Fruit fly (Drosophila melanogaster): ENCODE measurements around the gene CG9630.
A peak's percentile ranks its signal among the peaks of the same experiment; 100 is the strongest.

CG9630 gene

dm6 chr3R:8284234-8284633, 14.5 kb upstream of the CG9630 start:
- no peak for TF ChIP-seq tj (GFP tag; optimal IDR thresholded peaks at IDR 0.05)
- TF ChIP-seq Hr96 (GFP tag; optimal IDR thresholded peaks at IDR 0.05), result no peak
- TF ChIP-seq CG14711 (tag; optimal IDR thresholded peaks at IDR 0.05), result no peak
- TF ChIP-seq kay (GFP tag; ENCODE audit: borderline replicate concordance), result no peak
- no peak for TF ChIP-seq CG12768 (GFP tag; optimal IDR thresholded peaks at IDR 0.05)
- TF ChIP-seq CG7101 (tag; optimal IDR thresholded peaks at IDR 0.05), result no peak
- TF ChIP-seq Crg-1 (GFP tag; optimal IDR thresholded peaks at IDR 0.05), result no peak
- no peak for TF ChIP-seq CG5204 (GFP tag; optimal IDR thresholded peaks at IDR 0.05)
- no peak for TF ChIP-seq CG7045 (GFP tag; optimal IDR thresholded peaks at IDR 0.05)

DNA sequence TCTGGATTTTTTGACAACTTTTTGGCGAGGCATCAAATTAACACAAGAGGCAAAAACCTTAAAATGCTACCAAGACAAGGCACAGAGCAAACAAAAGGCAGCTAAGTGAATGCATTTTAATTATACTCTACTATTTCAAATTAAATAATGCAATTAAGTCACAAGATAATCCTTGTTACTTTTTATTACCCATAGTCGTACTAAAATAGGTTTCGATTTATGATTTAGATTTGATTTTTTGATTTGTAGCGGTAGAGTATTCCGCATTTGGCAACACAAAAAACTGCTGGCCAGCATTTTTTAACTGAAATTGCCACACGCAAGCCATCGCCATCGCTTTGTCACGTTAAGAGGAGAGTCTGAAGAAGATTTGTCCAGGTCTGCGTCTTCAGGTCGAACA, 13.0 kb upstream of the CG9630 start:
- TF ChIP-seq Crg-1 (GFP tag; optimal IDR thresholded peaks at IDR 0.05) (no peak), CG1620 (GFP tag; optimal IDR thresholded peaks at IDR 0.05) (no peak), CG5204 (GFP tag; optimal IDR thresholded peaks at IDR 0.05) (no peak), bab1 (GFP tag; optimal IDR thresholded peaks at IDR 0.05) (no peak)

- TF ChIP-seq CG14711 (tag; optimal IDR thresholded peaks at IDR 0.05) (no peak), toe (GFP tag; optimal IDR thresholded peaks at IDR 0.05) (no peak), ovo (GFP tag; optimal IDR thresholded peaks at IDR 0.05) (no peak), bab1 (GFP tag; optimal IDR thresholded peaks at IDR 0.05) (no peak), CG5204 (GFP tag; optimal IDR thresholded peaks at IDR 0.05) (no peak), cnc (optimal IDR thresholded peaks at IDR 0.05) (no peak), Hr96 (GFP tag; optimal IDR thresholded peaks at IDR 0.05) (no peak), CG12768 (GFP tag; optimal IDR thresholded peaks at IDR 0.05) (no peak), CG33017 (tag; optimal IDR thresholded peaks at IDR 0.05) (no peak), CG7101 (tag; optimal IDR thresholded peaks at IDR 0.05) (no peak), CG7045 (GFP tag; optimal IDR thresholded peaks at IDR 0.05) (no peak), CG1620 (GFP tag; optimal IDR thresholded peaks at IDR 0.05) (no peak), cic (GFP tag; optimal IDR thresholded peaks at IDR 0.05) (no peak), CG11617 (GFP tag; optimal IDR thresholded peaks at IDR 0.05) (no peak), Crg-1 (GFP tag; optimal IDR thresholded peaks at IDR 0.05) (no peak), kay (GFP tag; ENCODE audit: borderline replicate concordance) (no peak), tj (GFP tag; optimal IDR thresholded peaks at IDR 0.05) (no peak), Clk (GFP tag; optimal IDR thresholded peaks at IDR 0.05) (no peak)
These were observed 10.3 kb upstream of the CG9630 start for dm6 chr3R:8279970-8280369.

DNA sequence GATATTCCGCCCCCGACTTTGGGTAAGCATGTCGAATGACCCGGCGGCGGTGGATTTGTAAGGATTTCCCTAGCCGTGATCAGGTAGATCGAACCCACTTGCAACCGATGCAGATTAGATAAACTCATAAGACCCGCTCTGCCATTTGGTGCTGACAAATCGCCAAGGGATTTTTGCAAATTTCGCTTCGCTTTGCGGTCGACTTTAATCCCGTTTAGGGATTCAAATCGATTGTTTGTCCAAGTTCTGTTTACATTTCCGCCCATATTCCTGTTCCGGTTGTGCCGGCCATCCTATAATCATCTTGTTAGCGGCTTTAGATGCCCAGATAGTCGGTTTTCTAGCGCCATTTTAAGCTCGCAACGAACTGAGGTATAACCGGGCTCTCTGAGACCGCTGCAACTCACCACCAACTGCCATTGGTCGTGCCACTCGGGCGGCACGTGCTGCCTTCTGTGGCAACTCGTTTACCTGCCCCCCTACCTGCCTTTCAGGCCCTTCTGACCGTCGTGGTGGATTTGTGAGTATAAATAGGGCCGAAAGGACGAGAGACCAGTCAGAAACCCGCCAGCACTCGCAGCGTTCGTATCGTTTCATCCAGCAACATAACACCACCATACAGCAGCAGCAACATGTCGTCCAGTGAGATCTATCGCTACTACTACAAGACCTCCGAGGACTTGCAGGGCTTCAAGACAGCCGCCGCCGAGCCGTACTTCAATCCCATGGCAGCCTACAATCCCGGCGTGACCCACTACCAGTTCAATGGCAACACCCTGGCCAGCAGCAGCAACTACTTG, 8.0 kb upstream of the CG9630 start, which contains the start of gene ato:
ato (plus strand) TSS at position 559 of the 800 bp plus-strand sequence.
- TF ChIP-seq tj (GFP tag; optimal IDR thresholded peaks at IDR 0.05), result no peak

DNA sequence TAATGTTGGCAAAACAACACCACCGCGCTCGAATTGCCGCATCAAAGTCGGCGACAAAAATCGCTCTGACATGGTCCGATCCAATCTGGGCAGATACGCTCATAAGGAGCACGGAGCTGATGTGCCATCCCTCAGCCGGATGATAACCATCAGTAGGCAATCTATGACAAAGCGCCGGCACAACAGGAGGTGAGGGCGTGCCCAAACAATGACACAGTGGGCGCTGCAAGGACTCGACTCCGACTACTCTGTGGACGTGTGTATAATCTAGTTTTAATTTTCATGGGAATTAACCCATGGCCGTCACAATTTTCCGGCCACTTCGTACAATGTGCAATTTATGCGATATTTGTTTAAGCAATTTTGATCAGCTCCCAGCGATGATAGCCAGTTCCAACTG, 5.3 kb upstream of the CG9630 start:
- TF ChIP-seq Hr96 (GFP tag; optimal IDR thresholded peaks at IDR 0.05) (no peak), toe (GFP tag; optimal IDR thresholded peaks at IDR 0.05) (no peak), Mnt (GFP tag; optimal IDR thresholded peaks at IDR 0.05) (no peak), bab1 (GFP tag; optimal IDR thresholded peaks at IDR 0.05) (no peak), pad (GFP tag; optimal IDR thresholded peaks at IDR 0.05) (no peak), CG7045 (GFP tag; optimal IDR thresholded peaks at IDR 0.05) (no peak), tj (GFP tag; optimal IDR thresholded peaks at IDR 0.05) (no peak), CG12768 (GFP tag; optimal IDR thresholded peaks at IDR 0.05) (no peak), CG14711 (tag; optimal IDR thresholded peaks at IDR 0.05) (no peak), cic (GFP tag; optimal IDR thresholded peaks at IDR 0.05) (no peak), kay (GFP tag; ENCODE audit: borderline replicate concordance) (no peak), CG1620 (GFP tag; optimal IDR thresholded peaks at IDR 0.05) (no peak), Clk (GFP tag; optimal IDR thresholded peaks at IDR 0.05) (no peak), CG7101 (tag; optimal IDR thresholded peaks at IDR 0.05) (no peak), Crg-1 (GFP tag; optimal IDR thresholded peaks at IDR 0.05) (no peak), cnc (optimal IDR thresholded peaks at IDR 0.05) (no peak), CG33017 (tag; optimal IDR thresholded peaks at IDR 0.05) (no peak)

dm6 chr3R:8272573-8273165, 3.0 kb upstream of the CG9630 start:
- no peak for TF ChIP-seq cic (GFP tag; optimal IDR thresholded peaks at IDR 0.05)
- no peak for TF ChIP-seq toe (GFP tag; optimal IDR thresholded peaks at IDR 0.05)

DNA sequence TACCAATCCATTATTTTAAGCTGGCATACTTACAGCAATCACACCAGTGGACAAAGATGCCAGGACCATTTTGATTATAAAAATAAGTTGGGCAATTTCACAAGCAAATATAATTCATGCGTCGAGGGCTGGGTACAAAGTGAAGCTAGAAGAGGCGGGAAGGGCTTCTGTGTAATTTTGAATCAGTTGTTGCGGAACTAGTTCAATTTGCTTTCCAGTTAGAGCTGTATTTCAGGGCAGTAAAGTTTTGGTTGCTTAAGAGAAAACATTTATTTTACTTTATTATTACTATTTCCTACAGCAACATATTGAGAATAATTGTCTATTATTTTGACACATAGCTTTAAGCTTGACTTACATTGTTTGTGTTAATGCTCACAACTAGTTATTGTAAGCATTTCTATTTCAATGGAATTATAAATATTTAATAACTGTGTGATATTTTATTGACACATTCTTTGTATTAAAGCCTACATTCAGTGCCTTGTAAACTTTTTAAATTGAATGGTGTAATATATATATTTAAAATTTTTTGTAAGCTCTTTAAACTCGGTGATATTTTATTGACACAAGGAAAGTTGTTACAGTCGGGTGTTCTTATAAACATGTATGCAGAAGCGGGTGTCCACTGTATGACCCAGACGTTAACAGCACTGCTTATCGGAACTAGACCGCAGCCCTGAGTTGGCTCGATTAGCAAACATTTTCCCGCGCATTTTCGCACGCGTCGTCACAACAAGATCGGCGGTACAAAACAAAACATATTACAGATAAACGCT, 5.2 kb downstream of the CG9630 start, which contains the start of the genes RPA1 and Mcm2:
RPA1 (minus strand) TSS at position 150 of the 779 bp plus-strand sequence.
Mcm2 (plus strand) TSS at position 669 of the 779 bp plus-strand sequence.
- peak; percentile 64 for TF ChIP-seq ovo (GFP tag; optimal IDR thresholded peaks at IDR 0.05)
- peak; percentile 86 for TF ChIP-seq CG12768 (GFP tag; optimal IDR thresholded peaks at IDR 0.05)
- no peak for TF ChIP-seq Clk (GFP tag; optimal IDR thresholded peaks at IDR 0.05)
- TF ChIP-seq Mnt (GFP tag; optimal IDR thresholded peaks at IDR 0.05), result peak; percentile 63
- peak; percentile 79 for TF ChIP-seq toe (GFP tag; optimal IDR thresholded peaks at IDR 0.05)
- peak; percentile 70 for TF ChIP-seq CG7045 (GFP tag; optimal IDR thresholded peaks at IDR 0.05)
- peak; percentile 77 for TF ChIP-seq CG7101 (tag; optimal IDR thresholded peaks at IDR 0.05)
- TF ChIP-seq CG14711 (tag; optimal IDR thresholded peaks at IDR 0.05), result peak; percentile 66
- TF ChIP-seq kay (GFP tag; ENCODE audit: borderline replicate concordance), result no peak
- no peak for TF ChIP-seq cic (GFP tag; optimal IDR thresholded peaks at IDR 0.05)
- peak; percentile 68 for TF ChIP-seq CG1620 (GFP tag; optimal IDR thresholded peaks at IDR 0.05)
- peak; percentile 68 for TF ChIP-seq pad (GFP tag; optimal IDR thresholded peaks at IDR 0.05)
- TF ChIP-seq CG11617 (GFP tag; optimal IDR thresholded peaks at IDR 0.05), result peak; percentile 84
- peak; percentile 53 for TF ChIP-seq tj (GFP tag; optimal IDR thresholded peaks at IDR 0.05)
- peak; percentile 51 for TF ChIP-seq bab1 (GFP tag; optimal IDR thresholded peaks at IDR 0.05)
- peak; percentile 47 for TF ChIP-seq Hr96 (GFP tag; optimal IDR thresholded peaks at IDR 0.05)
- TF ChIP-seq CG5204 (GFP tag; optimal IDR thresholded peaks at IDR 0.05), result peak; percentile 69
- TF ChIP-seq CG33017 (tag; optimal IDR thresholded peaks at IDR 0.05), result peak; percentile 73
- TF ChIP-seq cnc (optimal IDR thresholded peaks at IDR 0.05), result no peak
- peak; percentile 44 for TF ChIP-seq Crg-1 (GFP tag; optimal IDR thresholded peaks at IDR 0.05)

Measured in whole organism, adult.